Worm (Caenorhabditis elegans) whole organism, early embryonic: Measurements from ENCODE around the gene C06E2.5.

ENCODE experiments used
- B0310.2 ChIP-seq: sonication (generic microtip); optimal IDR thresholded peaks from 2 replicates; lab custom pipeline; 2016; ENCODE audit warnings: mild to moderate bottlenecking, missing genetic modification characterization, missing compliant biosample characterization
- F13C5.2 ChIP-seq: sonication (generic microtip); optimal IDR thresholded peaks from 2 replicates; lab custom pipeline; 2017; ENCODE audit warnings: mild to moderate bottlenecking, missing genetic modification characterization, inconsistent platforms, missing compliant biosample characterization
- aly-1 ChIP-seq: sonication (generic microtip); optimal IDR thresholded peaks from 2 replicates; lab custom pipeline; 2016; ENCODE audit warnings: missing genetic modification characterization, missing compliant biosample characterization
- ama-1 ChIP-seq: fragments of 150-350 bp; optimal IDR thresholded peaks from 2 replicates; lab custom pipeline; 2014
- ceh-13 ChIP-seq: fragments of 200-800 bp; sonication (Bioruptor generic); optimal IDR thresholded peaks from 2 replicates; lab custom pipeline; 2018; ENCODE audit warnings: mild to moderate bottlenecking, missing genetic modification characterization, missing compliant biosample characterization
- ceh-36 ChIP-seq: sonication (generic microtip); optimal IDR thresholded peaks from 2 replicates; lab custom pipeline; 2016; ENCODE audit warnings: missing genetic modification characterization, inconsistent platforms, missing compliant biosample characterization
- ets-7 ChIP-seq: sonication (generic microtip); optimal IDR thresholded peaks from 2 replicates; lab custom pipeline; 2016; ENCODE audit warnings: missing genotype, missing genetic modification characterization, missing compliant biosample characterization
- flt-1 ChIP-seq: fragments of 200-800 bp; sonication (Bioruptor generic); IDR thresholded peaks from 2 replicates; pipeline ENCODE4 v1.3.6; 2022; ENCODE audit warnings: missing genetic modification characterization, missing compliant biosample characterization
- hmbx-1 ChIP-seq: sonication (generic microtip); optimal IDR thresholded peaks from 2 replicates; lab custom pipeline; 2016; ENCODE audit warnings: mild to moderate bottlenecking, missing genetic modification characterization, missing compliant biosample characterization
- hmg-4 ChIP-seq: fragments of 200-800 bp; sonication (Bioruptor generic); optimal IDR thresholded peaks from 2 replicates; lab custom pipeline; 2018; ENCODE audit warnings: mild to moderate bottlenecking, missing genetic modification characterization, missing compliant biosample characterization
- hnd-1 ChIP-seq: sonication (generic microtip); optimal IDR thresholded peaks from 2 replicates; lab custom pipeline; 2016; ENCODE audit warnings: missing genetic modification characterization, missing compliant biosample characterization
- pes-1 ChIP-seq: fragments of 200-800 bp; sonication (Bioruptor generic); IDR thresholded peaks from 2 replicates; pipeline ENCODE4 v1.3.6; 2022; ENCODE audit warnings: missing genetic modification reagents, missing genetic modification characterization, missing compliant biosample characterization
- scrt-1 ChIP-seq: fragments of 200-800 bp; sonication (Bioruptor generic); IDR thresholded peaks from 2 replicates; pipeline ENCODE4 v1.3.6; 2022; ENCODE audit warnings: missing genetic modification characterization, missing compliant biosample characterization
- sea-1 ChIP-seq: fragments of 200-800 bp; sonication (Bioruptor generic); conservative IDR thresholded peaks from 2 replicates; pipeline ENCODE4 v1.3.6; 2022; ENCODE audit warnings: missing genetic modification characterization, missing compliant biosample characterization
- tbx-11 ChIP-seq: fragments of 200-800 bp; sonication (Bioruptor generic); IDR thresholded peaks from 2 replicates; pipeline ENCODE4 v1.3.6; 2022; ENCODE audit warnings: missing genetic modification characterization, missing compliant biosample characterization
- tbx-37 ChIP-seq: fragments of 200-800 bp; sonication (Bioruptor generic); conservative IDR thresholded peaks from 2 replicates; pipeline ENCODE4 v1.3.6; 2022; ENCODE audit warnings: missing genetic modification reagents, missing genetic modification characterization, missing compliant biosample characterization
- tra-4 ChIP-seq: sonication (generic microtip); optimal IDR thresholded peaks from 2 replicates; lab custom pipeline; 2017; ENCODE audit warnings: missing genetic modification characterization, missing compliant biosample characterization

C06E2.5 gene

ce11 chrX:8878709-8879108 lies 21.0 kb upstream of the C06E2.5 start:
- TF ChIP-seq aly-1 (tag; lab: Kevin White, UChicago) (no peak), ama-1 (lab: Kevin White, UChicago) (no peak), tbx-11 (GFP tag; lab: Robert Waterston, UW) (no peak), hnd-1 (no peak)

- TF ChIP-seq ceh-36 (tag; lab: Kevin White, UChicago) (no peak), flt-1 (GFP tag; lab: Robert Waterston, UW) (no peak), B0310.2 (no peak), F13C5.2 (tag; lab: Kevin White, UChicago) (no peak), tra-4 (tag; lab: Kevin White, UChicago) (no peak), aly-1 (tag; lab: Kevin White, UChicago) (no peak), tbx-37 (GFP tag; lab: Robert Waterston, UW) (no peak), hmg-4 (GFP tag; lab: Kevin White, UChicago) (no peak), hmbx-1 (tag; lab: Kevin White, UChicago) (no peak), pes-1 (GFP tag; lab: Robert Waterston, UW) (no peak), hnd-1 (no peak), ets-7 (tag; lab: Kevin White, UChicago) (no peak)
Observed at ce11 chrX:8877162-8877561, 19.4 kb upstream of the C06E2.5 start.

ce11 chrX:8875867-8876266 lies 18.1 kb upstream of the C06E2.5 start:
- TF ChIP-seq scrt-1 (GFP tag; lab: Robert Waterston, UW), result no peak
- no peak for TF ChIP-seq sea-1 (GFP tag; lab: Robert Waterston, UW)
- TF ChIP-seq hmg-4 (GFP tag; lab: Kevin White, UChicago), result no peak
- TF ChIP-seq ceh-36 (tag; lab: Kevin White, UChicago), result no peak
- TF ChIP-seq ets-7 (tag; lab: Kevin White, UChicago), result no peak
- TF ChIP-seq tbx-11 (GFP tag; lab: Robert Waterston, UW), result no peak
- no peak for TF ChIP-seq pes-1 (GFP tag; lab: Robert Waterston, UW)
- no peak for TF ChIP-seq B0310.2
- no peak for TF ChIP-seq aly-1 (tag; lab: Kevin White, UChicago)
- TF ChIP-seq F13C5.2 (tag; lab: Kevin White, UChicago), result no peak
- TF ChIP-seq tbx-37 (GFP tag; lab: Robert Waterston, UW), result no peak
- TF ChIP-seq hmbx-1 (tag; lab: Kevin White, UChicago), result no peak
- no peak for TF ChIP-seq ceh-13

ce11 chrX:8874748-8875147 lies 17.0 kb upstream of the C06E2.5 start, which contains the start of gene C06E2.1:
Gene C06E2.1 (minus strand): TSS chrX:8874848.
- TF ChIP-seq ets-7 (tag; lab: Kevin White, UChicago), result no peak
- no peak for TF ChIP-seq F13C5.2 (tag; lab: Kevin White, UChicago)
- TF ChIP-seq hmg-4 (GFP tag; lab: Kevin White, UChicago), result no peak
- TF ChIP-seq ama-1 (lab: Kevin White, UChicago), result no peak
- TF ChIP-seq hmbx-1 (tag; lab: Kevin White, UChicago), result no peak
- TF ChIP-seq B0310.2, result no peak
- no peak for TF ChIP-seq flt-1 (GFP tag; lab: Robert Waterston, UW)
- no peak for TF ChIP-seq sea-1 (GFP tag; lab: Robert Waterston, UW)
- TF ChIP-seq ceh-36 (tag; lab: Kevin White, UChicago), result no peak
- no peak for TF ChIP-seq ceh-13
- TF ChIP-seq tra-4 (tag; lab: Kevin White, UChicago), result no peak
- TF ChIP-seq aly-1 (tag; lab: Kevin White, UChicago), result no peak
- TF ChIP-seq tbx-11 (GFP tag; lab: Robert Waterston, UW), result no peak

ce11 chrX:8869112-8869675 lies 11.4 kb upstream of the C06E2.5 start, which contains the start of the genes ubc-22 and ubc-21:
Gene ubc-22 (minus strand): TSS chrX:8869162.
Gene ubc-21 (plus strand): TSS chrX:8869625.
- TF ChIP-seq ets-7 (tag; lab: Kevin White, UChicago) (no peak), flt-1 (GFP tag; lab: Robert Waterston, UW) (no peak), B0310.2 (no peak)

ce11 chrX:8866563-8866962 lies 8.8 kb upstream of the C06E2.5 start, which contains the start of gene ins-9:
Gene ins-9 (minus strand): TSS chrX:8866663.
- TF ChIP-seq hmbx-1 (tag; lab: Kevin White, UChicago) (no peak), scrt-1 (GFP tag; lab: Robert Waterston, UW) (no peak), ets-7 (tag; lab: Kevin White, UChicago) (no peak), flt-1 (GFP tag; lab: Robert Waterston, UW) (no peak), sea-1 (GFP tag; lab: Robert Waterston, UW) (no peak), ama-1 (lab: Kevin White, UChicago) (no peak), hnd-1 (no peak)

ce11 chrX:8860958-8861357 lies 3.2 kb upstream of the C06E2.5 start, which contains the start of gene C06E2.9:
Gene C06E2.9 (plus strand): TSS chrX:8861258.
- TF ChIP-seq ceh-36 (tag; lab: Kevin White, UChicago), result no peak
- TF ChIP-seq hnd-1, result no peak
- TF ChIP-seq hmg-4 (GFP tag; lab: Kevin White, UChicago), result no peak
- TF ChIP-seq hmbx-1 (tag; lab: Kevin White, UChicago), result no peak
- TF ChIP-seq ets-7 (tag; lab: Kevin White, UChicago), result no peak
- TF ChIP-seq ceh-13, result no peak
- no peak for TF ChIP-seq tra-4 (tag; lab: Kevin White, UChicago)
- TF ChIP-seq ama-1 (lab: Kevin White, UChicago), result no peak
- no peak for TF ChIP-seq B0310.2
- no peak for TF ChIP-seq aly-1 (tag; lab: Kevin White, UChicago)
- TF ChIP-seq sea-1 (GFP tag; lab: Robert Waterston, UW), result no peak
- TF ChIP-seq flt-1 (GFP tag; lab: Robert Waterston, UW), result no peak
- no peak for TF ChIP-seq F13C5.2 (tag; lab: Kevin White, UChicago)
